Worm (Caenorhabditis elegans) whole organism, late embryonic: ENCODE data around the gene F09E10.1.

Source experiments
- F13H6.1 ChIP-seq: sonication (generic microtip); optimal IDR thresholded peaks from 2 replicates; lab custom pipeline; 2016; ENCODE audit warnings: missing genetic modification characterization, missing compliant biosample characterization
- ama-1 ChIP-seq: fragments of 150-350 bp; optimal IDR thresholded peaks from 2 replicates; lab custom pipeline; 2014
- ceh-18 ChIP-seq: sonication (generic microtip); optimal IDR thresholded peaks from 2 replicates; lab custom pipeline; 2016; ENCODE audit warnings: missing genetic modification characterization, missing compliant biosample characterization
- dmd-4 ChIP-seq: sonication (generic microtip); optimal IDR thresholded peaks from 2 replicates; lab custom pipeline; 2016; ENCODE audit warnings: borderline replicate concordance, missing genetic modification characterization, missing compliant biosample characterization
- fkh-10 ChIP-seq: fragments of 150-350 bp; optimal IDR thresholded peaks from 2 replicates; lab custom pipeline; 2014; ENCODE audit warnings: missing biosample characterization, missing genetic modification reagents, missing genetic modification characterization
- hlh-30 ChIP-seq: sonication (generic microtip); optimal IDR thresholded peaks from 2 replicates; lab custom pipeline; 2017; ENCODE audit warnings: antibody characterized with exemption, missing genetic modification characterization, missing compliant biosample characterization; ENCODE audit not compliant: insufficient read depth
- pag-3 ChIP-seq: sonication (generic microtip); optimal IDR thresholded peaks from 2 replicates; lab custom pipeline; 2016; ENCODE audit warnings: missing compliant biosample characterization, missing genetic modification characterization, borderline replicate concordance
- pha-4 ChIP-seq: fragments of 150-350 bp; optimal IDR thresholded peaks from 2 replicates; lab custom pipeline; 2018; ENCODE audit warnings: missing biosample characterization, missing genetic modification reagents, missing genetic modification characterization
- sdc-2 ChIP-seq: sonication (generic microtip); optimal IDR thresholded peaks from 2 replicates; lab custom pipeline; 2016; ENCODE audit warnings: missing genotype, missing genetic modification characterization, missing compliant biosample characterization
- sox-4 ChIP-seq: sonication (generic microtip); optimal IDR thresholded peaks from 2 replicates; lab custom pipeline; 2017; ENCODE audit warnings: mild to moderate bottlenecking, missing genetic modification characterization, inconsistent platforms, missing compliant biosample characterization
- tbx-2 ChIP-seq: sonication (generic microtip); optimal IDR thresholded peaks from 2 replicates; lab custom pipeline; 2016; ENCODE audit warnings: missing genetic modification characterization, missing compliant biosample characterization
- unc-55 ChIP-seq: sonication (generic microtip); optimal IDR thresholded peaks from 2 replicates; lab custom pipeline; 2017; ENCODE audit warnings: missing biosample characterization, missing genetic modification reagents, missing genetic modification characterization

ce11 chrX:1512307-1512706 lies 9.7 kb downstream of the F09E10.1 start:
- TF ChIP-seq pha-4 (tag; lab: Kevin White, UChicago) (no peak), fkh-10 (GFP tag; lab: Kevin White, UChicago) (no peak), ama-1 (lab: Kevin White, UChicago) (no peak), ceh-18 (no peak), F13H6.1 (no peak), sdc-2 (tag; lab: Kevin White, UChicago) (peak; percentile 7), tbx-2 (tag; lab: Kevin White, UChicago) (no peak), sox-4 (tag; lab: Kevin White, UChicago) (no peak), unc-55 (GFP tag; lab: Kevin White, UChicago) (no peak), pag-3 (tag; lab: Kevin White, UChicago) (no peak), hlh-30 (tag; lab: Kevin White, UChicago) (no peak), dmd-4 (tag; lab: Kevin White, UChicago) (no peak)
